Worm (Caenorhabditis elegans) whole organism, late embryonic: ENCODE results near the gene dnj-18.
A peak's percentile ranks its signal among the peaks of the same experiment; 100 is the strongest.

Experiments
- C08G9.2 ChIP-seq: sonication (generic microtip); optimal IDR thresholded peaks from 2 replicates; lab custom pipeline; 2016; ENCODE audit warnings: mild to moderate bottlenecking, missing genetic modification characterization, moderate library complexity, missing compliant biosample characterization
- C38D4.7 ChIP-seq: fragments of 200-800 bp; sonication (Bioruptor generic); optimal IDR thresholded peaks from 2 replicates; lab custom pipeline; 2018; ENCODE audit warnings: mild to moderate bottlenecking, missing genetic modification characterization, moderate library complexity, missing compliant biosample characterization
- F13H6.1 ChIP-seq: sonication (generic microtip); optimal IDR thresholded peaks from 2 replicates; lab custom pipeline; 2016; ENCODE audit warnings: missing genetic modification characterization, missing compliant biosample characterization
- K02D7.2 ChIP-seq: sonication (generic microtip); optimal IDR thresholded peaks from 2 replicates; lab custom pipeline; 2017; ENCODE audit warnings: mild to moderate bottlenecking, missing genetic modification characterization, missing compliant biosample characterization
- T23F11.4 ChIP-seq: fragments of 200-800 bp; sonication (Bioruptor generic); optimal IDR thresholded peaks from 2 replicates; lab custom pipeline; 2018; ENCODE audit warnings: mild to moderate bottlenecking, missing genetic modification characterization, missing compliant biosample characterization
- Y22D7AL.16 ChIP-seq: sonication (generic microtip); optimal IDR thresholded peaks from 2 replicates; lab custom pipeline; 2016; ENCODE audit warnings: missing genetic modification characterization, missing compliant biosample characterization
- ceh-14 ChIP-seq: sonication (generic microtip); optimal IDR thresholded peaks from 2 replicates; lab custom pipeline; 2016; ENCODE audit warnings: missing genotype, missing genetic modification characterization, missing compliant biosample characterization
- ceh-18 ChIP-seq: sonication (generic microtip); optimal IDR thresholded peaks from 2 replicates; lab custom pipeline; 2016; ENCODE audit warnings: missing genetic modification characterization, missing compliant biosample characterization
- ceh-19 ChIP-seq: fragments of 200-800 bp; sonication (Bioruptor generic); optimal IDR thresholded peaks from 2 replicates; lab custom pipeline; 2018; ENCODE audit warnings: mild to moderate bottlenecking, missing genetic modification characterization, missing compliant biosample characterization
- ceh-22 ChIP-seq: sonication (generic microtip); optimal IDR thresholded peaks from 2 replicates; lab custom pipeline; 2017; ENCODE audit warnings: missing biosample characterization, missing genetic modification characterization
- ceh-24 ChIP-seq: sonication (generic microtip); optimal IDR thresholded peaks from 2 replicates; lab custom pipeline; 2016; ENCODE audit warnings: mild to moderate bottlenecking, missing genetic modification characterization, missing compliant biosample characterization
- ceh-30 ChIP-seq: fragments of 150-350 bp; optimal IDR thresholded peaks from 2 replicates; lab custom pipeline; 2014; ENCODE audit warnings: missing biosample characterization, missing genetic modification characterization
- ceh-31 ChIP-seq: sonication (generic microtip); optimal IDR thresholded peaks from 2 replicates; lab custom pipeline; 2016; ENCODE audit warnings: missing genetic modification characterization, missing compliant biosample characterization
- ceh-34 ChIP-seq: sonication (generic microtip); optimal IDR thresholded peaks from 2 replicates; lab custom pipeline; 2016; ENCODE audit warnings: mild to moderate bottlenecking, missing genetic modification characterization, missing compliant biosample characterization
- ceh-45 ChIP-seq: fragments of 200-800 bp; sonication (Bioruptor generic); IDR thresholded peaks from 2 replicates; pipeline ENCODE4 v1.3.6; 2022; ENCODE audit warnings: missing genetic modification reagents, missing genetic modification characterization, missing compliant biosample characterization
- ceh-48 ChIP-seq: sonication (generic microtip); optimal IDR thresholded peaks from 2 replicates; lab custom pipeline; 2016; ENCODE audit warnings: missing genetic modification characterization, inconsistent platforms, missing compliant biosample characterization
- ceh-6 ChIP-seq: fragments of 200-800 bp; sonication (Bioruptor generic); optimal IDR thresholded peaks from 2 replicates; lab custom pipeline; 2018; ENCODE audit warnings: mild to moderate bottlenecking, missing genetic modification characterization, missing compliant biosample characterization
- ceh-9 ChIP-seq: sonication (generic microtip); optimal IDR thresholded peaks from 2 replicates; lab custom pipeline; 2016; ENCODE audit warnings: mild to moderate bottlenecking, missing genetic modification characterization, inconsistent platforms, missing compliant biosample characterization
- dve-1 ChIP-seq: sonication (generic microtip); optimal IDR thresholded peaks from 2 replicates; lab custom pipeline; 2017; ENCODE audit warnings: antibody characterized with exemption, mild to moderate bottlenecking, missing genetic modification characterization, missing compliant biosample characterization
- elt-2 ChIP-seq: sonication (generic microtip); optimal IDR thresholded peaks from 2 replicates; lab custom pipeline; 2016; ENCODE audit warnings: missing genetic modification reagents, missing genetic modification characterization, missing compliant biosample characterization
- elt-4 ChIP-seq: sonication (generic microtip); optimal IDR thresholded peaks from 2 replicates; lab custom pipeline; 2016; ENCODE audit warnings: missing genetic modification characterization, missing compliant biosample characterization
- ets-4 ChIP-seq: sonication (generic microtip); optimal IDR thresholded peaks from 2 replicates; lab custom pipeline; 2016; ENCODE audit warnings: missing genetic modification characterization, missing compliant biosample characterization
- eyg-1 ChIP-seq: sonication (generic microtip); optimal IDR thresholded peaks from 2 replicates; lab custom pipeline; 2016; ENCODE audit warnings: missing genotype, missing genetic modification characterization, missing compliant biosample characterization
- fax-1 ChIP-seq: sonication (generic microtip); optimal IDR thresholded peaks from 2 replicates; lab custom pipeline; 2016; ENCODE audit warnings: missing genotype, missing genetic modification characterization, missing compliant biosample characterization
- fkh-10 ChIP-seq: fragments of 150-350 bp; optimal IDR thresholded peaks from 2 replicates; lab custom pipeline; 2014; ENCODE audit warnings: missing biosample characterization, missing genetic modification reagents, missing genetic modification characterization
- fkh-6 ChIP-seq: sonication (generic microtip); optimal IDR thresholded peaks from 2 replicates; lab custom pipeline; 2016; ENCODE audit warnings: missing genetic modification characterization, missing compliant biosample characterization
- hlh-13 ChIP-seq: fragments of 200-800 bp; sonication (Bioruptor generic); optimal IDR thresholded peaks from 2 replicates; lab custom pipeline; 2018; ENCODE audit warnings: mild to moderate bottlenecking, missing genetic modification characterization, missing compliant biosample characterization
- hlh-6 ChIP-seq: sonication (generic microtip); optimal IDR thresholded peaks from 2 replicates; lab custom pipeline; 2016; ENCODE audit warnings: missing genotype, missing genetic modification characterization, missing compliant biosample characterization
- hlh-8 ChIP-seq: sonication (generic microtip); optimal IDR thresholded peaks from 2 replicates; lab custom pipeline; 2016; ENCODE audit warnings: missing genotype, missing genetic modification characterization, missing compliant biosample characterization
- lim-6 ChIP-seq: sonication (generic microtip); optimal IDR thresholded peaks from 2 replicates; lab custom pipeline; 2016; ENCODE audit warnings: missing genetic modification characterization, missing compliant biosample characterization
- lin-11 ChIP-seq: fragments of 200-800 bp; sonication (Bioruptor generic); optimal IDR thresholded peaks from 2 replicates; lab custom pipeline; 2018; ENCODE audit warnings: mild to moderate bottlenecking, missing genetic modification characterization, missing compliant biosample characterization
- madf-2 ChIP-seq: sonication (generic microtip); optimal IDR thresholded peaks from 2 replicates; lab custom pipeline; 2017; ENCODE audit warnings: missing genetic modification characterization, missing compliant biosample characterization
- mec-3 ChIP-seq: sonication (generic microtip); optimal IDR thresholded peaks from 2 replicates; lab custom pipeline; 2016; ENCODE audit warnings: borderline replicate concordance, missing genetic modification characterization, missing compliant biosample characterization
- nfya-1 ChIP-seq: sonication (generic microtip); optimal IDR thresholded peaks from 2 replicates; lab custom pipeline; 2017; ENCODE audit warnings: missing genetic modification characterization, mild to moderate bottlenecking, missing compliant biosample characterization, antibody characterized with exemption, moderate library complexity
- nhr-232 ChIP-seq: sonication (generic microtip); optimal IDR thresholded peaks from 2 replicates; lab custom pipeline; 2016; ENCODE audit warnings: missing genetic modification characterization, missing compliant biosample characterization
- npax-4 ChIP-seq: sonication (generic microtip); optimal IDR thresholded peaks from 2 replicates; lab custom pipeline; 2016; ENCODE audit warnings: missing genetic modification characterization, missing compliant biosample characterization
- odd-2 ChIP-seq: sonication (generic microtip); optimal IDR thresholded peaks from 2 replicates; lab custom pipeline; 2017; ENCODE audit warnings: antibody characterized with exemption, mild to moderate bottlenecking, missing genetic modification characterization, missing compliant biosample characterization
- pax-1 ChIP-seq: fragments of 150-350 bp; optimal IDR thresholded peaks from 2 replicates; lab custom pipeline; 2014; ENCODE audit warnings: missing biosample characterization, missing genetic modification characterization
- pha-2 ChIP-seq: sonication (generic microtip); optimal IDR thresholded peaks from 2 replicates; lab custom pipeline; 2017; ENCODE audit warnings: mild to moderate bottlenecking, missing genetic modification characterization, missing compliant biosample characterization
- pqm-1 ChIP-seq: sonication (generic microtip); optimal IDR thresholded peaks from 2 replicates; lab custom pipeline; 2016; ENCODE audit warnings: missing genetic modification characterization, missing compliant biosample characterization
- ref-2 ChIP-seq: sonication (generic microtip); optimal IDR thresholded peaks from 2 replicates; lab custom pipeline; 2016; ENCODE audit warnings: missing genetic modification characterization, missing compliant biosample characterization
- rnt-1 ChIP-seq: sonication (generic microtip); optimal IDR thresholded peaks from 2 replicates; lab custom pipeline; 2016; ENCODE audit warnings: missing genetic modification characterization, missing compliant biosample characterization
- sox-2 ChIP-seq: fragments of 200-800 bp; sonication (Bioruptor generic); IDR thresholded peaks from 2 replicates; pipeline ENCODE4 v1.3.6; 2022; ENCODE audit warnings: missing genetic modification reagents, missing genetic modification characterization, missing compliant biosample characterization
- syd-9 ChIP-seq: sonication (generic microtip); optimal IDR thresholded peaks from 2 replicates; lab custom pipeline; 2016; ENCODE audit warnings: mild to moderate bottlenecking, missing genetic modification characterization, moderate library complexity, missing compliant biosample characterization
- tbx-2 ChIP-seq: sonication (generic microtip); optimal IDR thresholded peaks from 2 replicates; lab custom pipeline; 2016; ENCODE audit warnings: missing genetic modification characterization, missing compliant biosample characterization
- unc-42 ChIP-seq: sonication (generic microtip); optimal IDR thresholded peaks from 2 replicates; lab custom pipeline; 2016; ENCODE audit warnings: missing genotype, missing genetic modification characterization, missing compliant biosample characterization
- unc-55 ChIP-seq: sonication (generic microtip); optimal IDR thresholded peaks from 2 replicates; lab custom pipeline; 2017; ENCODE audit warnings: missing biosample characterization, missing genetic modification reagents, missing genetic modification characterization
- unc-86 ChIP-seq: sonication (generic microtip); optimal IDR thresholded peaks from 2 replicates; lab custom pipeline; 2016; ENCODE audit warnings: missing genetic modification characterization, missing compliant biosample characterization
- zip-5 ChIP-seq: sonication (generic microtip); optimal IDR thresholded peaks from 2 replicates; lab custom pipeline; 2016; ENCODE audit warnings: missing genetic modification characterization, missing compliant biosample characterization
- ztf-16 ChIP-seq: sonication (generic microtip); optimal IDR thresholded peaks from 2 replicates; lab custom pipeline; 2017; ENCODE audit warnings: missing genetic modification characterization, missing compliant biosample characterization

Gene dnj-18

DNA sequence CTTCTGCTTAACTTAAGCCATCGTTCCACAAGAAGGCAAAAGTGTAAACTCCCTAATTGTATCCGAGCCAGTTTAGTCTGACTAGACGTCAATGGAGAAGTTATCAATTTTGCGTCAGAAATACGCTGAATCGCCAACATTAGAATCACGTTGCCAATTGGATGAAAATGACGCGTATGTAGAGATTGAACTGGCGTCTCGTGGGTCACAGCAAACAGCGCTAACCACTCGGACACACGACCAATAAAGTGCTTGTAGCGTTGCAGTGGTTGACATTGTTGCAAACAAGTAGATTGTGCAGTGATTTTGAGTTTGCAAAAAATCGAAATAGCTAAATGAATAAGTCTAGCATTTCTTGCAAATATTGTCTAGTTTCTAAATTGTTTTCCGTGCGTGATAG, 8.3 kb upstream of the dnj-18 start (continued):
- no peak for TF ChIP-seq unc-42 (tag; lab: Kevin White, UChicago)
- TF ChIP-seq fkh-6 (tag; lab: Kevin White, UChicago), result peak; percentile 81
- TF ChIP-seq dve-1 (tag; lab: Kevin White, UChicago), result peak; percentile 77
- peak; percentile 59 for TF ChIP-seq unc-86
- TF ChIP-seq pqm-1 (tag; lab: Kevin White, UChicago), result peak; percentile 44
- TF ChIP-seq ztf-16 (tag; lab: Kevin White, UChicago), result peak; percentile 60
- TF ChIP-seq pha-2 (tag; lab: Kevin White, UChicago), result peak; percentile 63
- no peak for TF ChIP-seq pax-1 (tag; lab: Kevin White, UChicago)
- TF ChIP-seq odd-2 (tag; lab: Kevin White, UChicago), result no peak
- TF ChIP-seq mec-3 (tag; lab: Kevin White, UChicago), result no peak
- TF ChIP-seq npax-4, result peak; percentile 65
- peak; percentile 63 for TF ChIP-seq T23F11.4 (GFP tag; lab: Kevin White, UChicago)
- peak; percentile 45 for TF ChIP-seq ceh-14 (tag; lab: Kevin White, UChicago)
- peak; percentile 63 for TF ChIP-seq Y22D7AL.16 (tag; lab: Kevin White, UChicago)
- peak; percentile 68 for TF ChIP-seq ets-4 (tag; lab: Kevin White, UChicago)
- peak; percentile 62 for TF ChIP-seq rnt-1 (tag; lab: Kevin White, UChicago)
- peak; percentile 80 for TF ChIP-seq syd-9 (tag; lab: Kevin White, UChicago)
- peak; percentile 88 for TF ChIP-seq ref-2 (tag; lab: Kevin White, UChicago)
- peak; percentile 77 for TF ChIP-seq hlh-13 (GFP tag; lab: Kevin White, UChicago)
- peak; percentile 35 for TF ChIP-seq zip-5 (tag; lab: Kevin White, UChicago)
- peak; percentile 89 for TF ChIP-seq ceh-6 (GFP tag; lab: Kevin White, UChicago)
- peak; percentile 59 for TF ChIP-seq K02D7.2 (tag; lab: Kevin White, UChicago)

DNA sequence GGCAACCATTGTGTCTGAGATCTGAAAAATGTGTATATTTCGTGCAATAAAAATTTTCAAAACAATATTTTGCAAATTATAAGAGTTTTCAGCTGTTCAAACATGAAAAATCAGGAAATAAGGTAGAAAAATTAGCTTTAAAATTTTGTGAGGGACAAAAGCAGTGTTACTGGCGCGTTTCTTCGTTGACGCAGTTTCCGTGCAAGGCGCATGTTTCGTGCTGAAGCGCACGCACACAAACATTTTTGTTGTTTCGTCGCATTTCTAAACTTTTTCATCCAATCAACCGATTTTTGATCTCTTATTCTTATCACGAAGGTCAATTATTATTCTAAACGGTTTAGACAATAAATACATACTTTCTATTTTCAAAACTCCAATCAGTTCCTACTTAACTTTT, 4.6 kb upstream of the dnj-18 start, which contains the start of gene nifk-1:
Gene nifk-1, minus strand, starts transcription at position 27 of the 400 bp plus-strand sequence.
- TF ChIP-seq lin-11 (tag; lab: Kevin White, UChicago) (no peak), C08G9.2 (tag; lab: Kevin White, UChicago) (no peak), hlh-6 (tag; lab: Kevin White, UChicago) (no peak), syd-9 (tag; lab: Kevin White, UChicago) (no peak), nhr-232 (no peak), elt-4 (tag; lab: Kevin White, UChicago) (no peak), ceh-22 (no peak), ceh-18 (peak; percentile 14), mec-3 (tag; lab: Kevin White, UChicago) (no peak), ceh-9 (tag; lab: Kevin White, UChicago) (no peak), elt-2 (tag; lab: Kevin White, UChicago) (peak; percentile 63), unc-42 (tag; lab: Kevin White, UChicago) (peak; percentile 29), zip-5 (tag; lab: Kevin White, UChicago) (no peak), hlh-13 (GFP tag; lab: Kevin White, UChicago) (no peak), madf-2 (tag; lab: Kevin White, UChicago) (no peak), fax-1 (no peak), ceh-31 (tag; lab: Kevin White, UChicago) (peak; percentile 23), npax-4 (no peak), fkh-10 (no peak), eyg-1 (no peak), lim-6 (tag; lab: Kevin White, UChicago) (no peak), K02D7.2 (tag; lab: Kevin White, UChicago) (no peak), ceh-48 (tag; lab: Kevin White, UChicago) (no peak), ztf-16 (tag; lab: Kevin White, UChicago) (peak; percentile 5), ceh-24 (tag; lab: Kevin White, UChicago) (no peak), unc-55 (GFP tag; lab: Kevin White, UChicago) (no peak), ceh-30 (tag; lab: Kevin White, UChicago) (no peak), sox-2 (no peak), unc-86 (no peak), hlh-8 (tag; lab: Kevin White, UChicago) (no peak), C38D4.7 (GFP tag; lab: Kevin White, UChicago) (no peak), ceh-34 (tag; lab: Kevin White, UChicago) (no peak), ets-4 (tag; lab: Kevin White, UChicago) (peak; percentile 16), F13H6.1 (tag; lab: Kevin White, UChicago) (no peak), tbx-2 (tag; lab: Kevin White, UChicago) (peak; percentile 50), odd-2 (tag; lab: Kevin White, UChicago) (no peak), ceh-19 (GFP tag; lab: Kevin White, UChicago) (no peak), nfya-1 (tag; lab: Kevin White, UChicago) (peak; percentile 70), ceh-45 (GFP tag; lab: Robert Waterston, UW) (no peak)
